Worm (Caenorhabditis elegans): ENCODE measurements around the gene clec-127.

DNA sequence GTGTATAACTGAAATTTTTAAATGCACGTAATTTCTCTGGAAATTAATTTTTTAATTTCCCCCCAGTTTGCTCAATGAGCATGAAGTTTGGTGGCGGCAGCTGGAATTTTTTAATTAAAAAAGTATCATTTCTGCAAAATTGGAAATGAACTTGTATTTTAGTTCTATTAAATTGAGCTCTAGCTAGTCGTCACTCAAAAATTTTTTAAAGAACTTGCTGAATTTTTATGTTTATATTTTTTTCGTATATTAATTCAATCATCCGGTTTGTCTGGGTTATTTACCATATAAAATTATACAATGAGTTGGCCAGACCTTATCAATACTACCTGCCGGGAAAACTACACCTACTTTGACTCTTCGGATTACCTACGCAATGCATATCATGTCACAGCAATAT is 12.7 kb upstream of the clec-127 start, which contains the start of gene srh-59:
- TF ChIP-seq F13C5.2 (tag; optimal IDR thresholded peaks at IDR 0.05) (no peak), flt-1 (GFP tag; IDR thresholded peaks at IDR 0.05) (no peak), ama-1 (optimal IDR thresholded peaks at IDR 0.05) (no peak), hnd-1 (tag; optimal IDR thresholded peaks at IDR 0.05) (no peak), B0310.2 (tag; optimal IDR thresholded peaks at IDR 0.05) (no peak), hmbx-1 (tag; optimal IDR thresholded peaks at IDR 0.05) (no peak), aly-1 (tag; optimal IDR thresholded peaks at IDR 0.05) (no peak), ceh-36 (tag; optimal IDR thresholded peaks at IDR 0.05) (no peak), tra-4 (tag; optimal IDR thresholded peaks at IDR 0.05) (no peak)
